Fruit fly (Drosophila melanogaster) whole organism, embryonic: ENCODE data around the gene Syx16.

Experiments
- ATbp ChIP-seq: fragments of 200-800 bp; sonication (Bioruptor generic); optimal IDR thresholded peaks from 2 replicates; lab custom pipeline; 2017; ENCODE audit warnings: missing biosample characterization, mild to moderate bottlenecking, missing genetic modification characterization, missing genetic modification reagents
- Abd-B ChIP-seq: fragments of 200-800 bp; sonication (Bioruptor generic); optimal IDR thresholded peaks from 2 replicates; lab custom pipeline; 2018; ENCODE audit warnings: missing biosample characterization, mild to moderate bottlenecking, missing genetic modification characterization, moderate library complexity
- BEAF-32 ChIP-seq: fragments of 200-800 bp; sonication (Bioruptor generic); optimal IDR thresholded peaks from 3 replicates; lab custom pipeline; 2017; ENCODE audit warnings: missing biosample characterization, missing genetic modification characterization, mild to moderate bottlenecking, moderate library complexity, missing genetic modification reagents
- Bgb ChIP-seq: fragments of 200-800 bp; sonication (Bioruptor generic); IDR thresholded peaks from 2 replicates; pipeline ENCODE4 v1.3.6; 2022; ENCODE audit warnings: missing biosample characterization, missing genetic modification characterization; ENCODE audit not compliant: partially characterized antibody
- BtbVII ChIP-seq: fragments of 200-800 bp; sonication (Bioruptor generic); optimal IDR thresholded peaks from 3 replicates; lab custom pipeline; 2017; ENCODE audit warnings: missing biosample characterization, mild to moderate bottlenecking, missing genetic modification characterization
- C15 ChIP-seq: fragments of 200-800 bp; sonication (Bioruptor generic); IDR thresholded peaks from 3 replicates; pipeline ENCODE4 v1.3.6; 2022; ENCODE audit warnings: missing biosample characterization, missing genetic modification characterization
- CG10209 ChIP-seq: fragments of 200-800 bp; sonication (Bioruptor generic); optimal IDR thresholded peaks from 3 replicates; lab custom pipeline; 2017; ENCODE audit warnings: missing biosample characterization, mild to moderate bottlenecking, missing genetic modification characterization, missing genetic modification reagents
- CG11085 ChIP-seq: fragments of 200-800 bp; sonication (Bioruptor generic); IDR thresholded peaks from 2 replicates; pipeline ENCODE4 v1.3.6; 2022; ENCODE audit warnings: missing biosample characterization, missing genetic modification characterization
- CG12391 ChIP-seq: fragments of 200-800 bp; sonication (Bioruptor generic); optimal IDR thresholded peaks from 3 replicates; lab custom pipeline; 2018; ENCODE audit warnings: missing biosample characterization, mild to moderate bottlenecking, missing genetic modification characterization, moderate library complexity
- CG12744 ChIP-seq: fragments of 200-800 bp; sonication (Bioruptor generic); optimal IDR thresholded peaks from 2 replicates; lab custom pipeline; 2016; ENCODE audit warnings: missing biosample characterization, missing genetic modification characterization
- CG14710 ChIP-seq: fragments of 200-800 bp; sonication (Bioruptor generic); optimal IDR thresholded peaks from 3 replicates; lab custom pipeline; 2019; ENCODE audit warnings: missing biosample characterization, mild to moderate bottlenecking, missing genetic modification characterization, moderate library complexity
- CG15479 ChIP-seq: fragments of 200-800 bp; sonication (Bioruptor generic); optimal IDR thresholded peaks from 3 replicates; lab custom pipeline; 2019; ENCODE audit warnings: missing biosample characterization, mild to moderate bottlenecking, missing genetic modification characterization, moderate library complexity
- CG16863 ChIP-seq: fragments of 200-800 bp; sonication (Bioruptor generic); optimal IDR thresholded peaks from 3 replicates; lab custom pipeline; 2016; ENCODE audit warnings: missing biosample characterization, missing genetic modification characterization
- CG17612 ChIP-seq: fragments of 200-800 bp; sonication (Bioruptor generic); IDR thresholded peaks from 2 replicates; pipeline ENCODE4 v1.3.6; 2022; ENCODE audit warnings: missing biosample characterization, missing genetic modification characterization
- CG2889 ChIP-seq: fragments of 200-800 bp; sonication (Bioruptor generic); IDR thresholded peaks from 3 replicates; pipeline ENCODE4 v1.3.6; 2022; ENCODE audit warnings: missing biosample characterization, missing genetic modification characterization
- CG30431 ChIP-seq: fragments of 200-800 bp; sonication (Bioruptor generic); optimal IDR thresholded peaks from 2 replicates; lab custom pipeline; 2017; ENCODE audit warnings: missing biosample characterization, missing genetic modification characterization
- CG3281 ChIP-seq: fragments of 200-800 bp; sonication (Bioruptor generic); optimal IDR thresholded peaks from 3 replicates; lab custom pipeline; 2017; ENCODE audit warnings: missing biosample characterization, mild to moderate bottlenecking, missing genetic modification characterization
- CG3995 ChIP-seq: fragments of 200-800 bp; sonication (Bioruptor generic); optimal IDR thresholded peaks from 3 replicates; lab custom pipeline; 2016; ENCODE audit warnings: missing biosample characterization, missing genetic modification characterization
- CG4404 ChIP-seq: fragments of 200-800 bp; sonication (Bioruptor generic); IDR thresholded peaks from 2 replicates; pipeline ENCODE4 v1.3.6; 2022; ENCODE audit warnings: missing biosample characterization, missing genetic modification characterization
- CG4617 ChIP-seq: fragments of 200-800 bp; sonication (Bioruptor generic); optimal IDR thresholded peaks from 3 replicates; lab custom pipeline; 2016; ENCODE audit warnings: missing biosample characterization, missing genetic modification characterization, borderline replicate concordance
- CG7963 ChIP-seq: fragments of 200-800 bp; sonication (Bioruptor generic); IDR thresholded peaks from 3 replicates; pipeline ENCODE4 v1.3.6; 2022; ENCODE audit warnings: missing biosample characterization, missing genetic modification characterization; ENCODE audit not compliant: partially characterized antibody
- CG8089 ChIP-seq: fragments of 200-800 bp; sonication (Bioruptor generic); optimal IDR thresholded peaks from 3 replicates; lab custom pipeline; 2016; ENCODE audit warnings: missing biosample characterization, missing genetic modification characterization
- CG9609 ChIP-seq: fragments of 200-800 bp; sonication (Bioruptor generic); optimal IDR thresholded peaks from 3 replicates; lab custom pipeline; 2016; ENCODE audit warnings: missing biosample characterization, missing genetic modification characterization
- CHES-1-like ChIP-seq: fragments of 200-800 bp; sonication (Bioruptor generic); optimal IDR thresholded peaks from 2 replicates; lab custom pipeline; 2016; ENCODE audit warnings: missing biosample characterization, missing genetic modification characterization
- CrebB ChIP-seq: fragments of 200-800 bp; sonication (Bioruptor generic); optimal IDR thresholded peaks from 3 replicates; lab custom pipeline; 2018; ENCODE audit warnings: missing biosample characterization, mild to moderate bottlenecking, missing genetic modification characterization
- D ChIP-seq, 2 experiments: fragments of 200-800 bp in 1 of 2; fragments of >200 bp in 1 of 2; sonication (Bioruptor generic) in 1 of 2; optimal IDR thresholded peaks; 2 replicates in 1 of 2; 3 replicates in 1 of 2; lab custom pipeline; 2017; ENCODE audit warnings: mild to moderate bottlenecking in 1 of 2, missing biosample characterization in 1 of 2, missing genetic modification characterization in 1 of 2, missing genetic modification reagents in 1 of 2
- Deaf1 ChIP-seq: fragments of 200-800 bp; optimal IDR thresholded peaks from 3 replicates; lab custom pipeline; 2019; ENCODE audit warnings: missing biosample characterization, mild to moderate bottlenecking, missing genetic modification characterization, moderate library complexity
- Dref ChIP-seq: fragments of 200-800 bp; sonication (Bioruptor generic); IDR thresholded peaks from 2 replicates; pipeline ENCODE4 v1.3.6; 2022; ENCODE audit warnings: missing biosample characterization, missing genetic modification characterization
- Hmr ChIP-seq: fragments of 200-800 bp; sonication (Bioruptor generic); optimal IDR thresholded peaks from 3 replicates; lab custom pipeline; 2017; ENCODE audit warnings: mild to moderate bottlenecking, missing biosample characterization, missing genetic modification reagents, missing genetic modification characterization
- Hr51 ChIP-seq, 2 experiments: fragments of 200-800 bp; sonication (Bioruptor generic); optimal IDR thresholded peaks; 2 replicates in 1 of 2; 3 replicates in 1 of 2; lab custom pipeline; 2016 to 2018; ENCODE audit warnings: missing biosample characterization in 2 of 2, missing genetic modification characterization in 2 of 2, mild to moderate bottlenecking in 1 of 2, moderate library complexity in 1 of 2
- Hsf ChIP-seq: fragments of 200-800 bp; sonication (Bioruptor generic); optimal IDR thresholded peaks from 3 replicates; lab custom pipeline; 2016; ENCODE audit warnings: missing biosample characterization, missing genetic modification characterization
- Oli ChIP-seq: fragments of 200-800 bp; sonication (Bioruptor generic); optimal IDR thresholded peaks from 2 replicates; lab custom pipeline; 2018; ENCODE audit warnings: missing biosample characterization, mild to moderate bottlenecking, missing genetic modification characterization, moderate library complexity
- Pdp1 ChIP-seq, 2 experiments: fragments of 200-800 bp; sonication (Bioruptor generic); optimal IDR thresholded peaks; 3 replicates each; lab custom pipeline; 2016; ENCODE audit warnings: missing biosample characterization in 2 of 2, missing genetic modification characterization in 2 of 2, mild to moderate bottlenecking in 1 of 2, moderate library complexity in 1 of 2
- Vsx1 ChIP-seq: fragments of 200-800 bp; sonication (Bioruptor generic); optimal IDR thresholded peaks from 2 replicates; lab custom pipeline; 2017; ENCODE audit warnings: missing biosample characterization, mild to moderate bottlenecking, missing genetic modification characterization, missing genetic modification reagents
- amos ChIP-seq: fragments of 200-800 bp; sonication (Bioruptor generic); IDR thresholded peaks from 2 replicates; pipeline ENCODE4 v1.3.6; 2022; ENCODE audit warnings: missing biosample characterization, missing genetic modification characterization; ENCODE audit not compliant: partially characterized antibody
- bbx ChIP-seq: fragments of 200-800 bp; sonication (Bioruptor generic); IDR thresholded peaks from 2 replicates; pipeline ENCODE4 v1.3.6; 2022; ENCODE audit warnings: missing biosample characterization, missing genetic modification characterization; ENCODE audit not compliant: partially characterized antibody
- br ChIP-seq: fragments of >200 bp; optimal IDR thresholded peaks from 2 replicates; lab custom pipeline; 2017
- corto ChIP-seq: fragments of 200-800 bp; sonication (Bioruptor generic); optimal IDR thresholded peaks from 2 replicates; lab custom pipeline; 2016; ENCODE audit warnings: missing biosample characterization, mild to moderate bottlenecking, missing genetic modification characterization, moderate library complexity
- crol ChIP-seq: fragments of 200-800 bp; sonication (Bioruptor generic); IDR thresholded peaks from 2 replicates; pipeline ENCODE4 v1.3.6; 2022; ENCODE audit warnings: missing biosample characterization, missing genetic modification characterization
- da ChIP-seq: fragments of 200-800 bp; sonication (Bioruptor generic); optimal IDR thresholded peaks from 2 replicates; lab custom pipeline; 2016; ENCODE audit warnings: missing biosample characterization, missing genetic modification characterization
- dpn ChIP-seq, 2 experiments: fragments of 200-800 bp; sonication (Bioruptor generic); optimal IDR thresholded peaks; 3 replicates each; lab custom pipeline; 2016; ENCODE audit warnings: missing biosample characterization in 2 of 2, missing genetic modification characterization in 2 of 2
- fd96Cb ChIP-seq: fragments of 200-800 bp; sonication (Bioruptor generic); optimal IDR thresholded peaks from 2 replicates; lab custom pipeline; 2018; ENCODE audit warnings: missing biosample characterization, mild to moderate bottlenecking, missing genetic modification characterization, moderate library complexity
- her ChIP-seq: fragments of 200-800 bp; sonication (Bioruptor generic); optimal IDR thresholded peaks from 2 replicates; lab custom pipeline; 2016; ENCODE audit warnings: missing biosample characterization, missing genetic modification characterization
- lola ChIP-seq, 3 experiments: fragments of >200 bp in 2 of 3; fragments of 200-800 bp in 1 of 3; sonication (Bioruptor generic) in 1 of 3; optimal IDR thresholded peaks; 2 replicates each; lab custom pipeline; 2017 to 2019; ENCODE audit warnings: missing biosample characterization in 3 of 3, missing genetic modification characterization in 3 of 3, mild to moderate bottlenecking in 1 of 3, moderate library complexity in 1 of 3
- pho ChIP-seq: fragments of 200-800 bp; sonication (Bioruptor generic); optimal IDR thresholded peaks from 2 replicates; lab custom pipeline; 2016; ENCODE audit warnings: missing biosample characterization, missing genetic modification characterization
- sens ChIP-seq: fragments of 200-800 bp; sonication (Bioruptor generic); peaks from one replicate; lab custom pipeline; 2016; ENCODE audit warnings: missing biosample characterization, missing genetic modification characterization
- twi ChIP-seq: fragments of 200-800 bp; optimal IDR thresholded peaks from 2 replicates; lab custom pipeline; 2019; ENCODE audit warnings: missing biosample characterization, mild to moderate bottlenecking, missing genetic modification characterization, moderate library complexity

The Syx16 gene

DNA sequence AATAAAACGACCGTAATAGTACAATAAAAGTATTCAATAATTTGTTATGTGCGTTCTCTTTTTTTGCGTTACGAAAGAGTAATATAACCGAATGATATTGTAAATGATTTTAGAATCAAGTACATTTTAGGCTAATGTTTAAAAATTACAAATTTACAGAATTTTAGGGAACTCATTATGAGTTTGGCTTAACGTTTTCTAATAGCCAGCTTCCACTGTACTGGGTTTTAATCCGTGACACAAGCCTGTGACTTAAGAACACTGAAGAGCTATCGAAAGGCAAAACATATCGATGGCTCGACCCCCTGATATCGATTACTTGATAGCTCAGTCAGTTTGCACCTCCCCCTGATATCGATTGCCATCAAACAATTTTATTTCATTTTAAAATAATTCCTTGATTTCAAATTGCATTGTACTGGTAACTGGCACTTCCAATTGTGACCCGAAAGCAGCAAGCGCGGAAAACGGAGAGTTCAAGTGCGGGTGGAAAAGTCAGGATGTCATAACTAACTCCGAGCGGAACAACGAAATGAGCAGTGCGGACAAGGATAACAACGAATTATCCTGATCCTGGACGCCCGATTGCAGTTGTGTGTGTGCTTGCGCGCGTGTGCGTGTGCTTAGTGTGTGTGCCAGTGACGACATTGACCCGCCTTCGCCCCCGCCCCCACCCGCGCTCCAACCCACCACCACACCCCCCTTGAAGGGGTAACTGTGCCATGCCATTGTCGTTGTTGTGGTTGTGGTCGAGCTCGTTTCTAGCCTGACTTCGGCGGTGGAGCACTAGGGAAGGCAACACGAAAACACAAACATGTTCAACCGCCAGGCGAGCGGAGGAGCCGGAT lies 739 bp upstream of the Syx16 start, which contains the start of gene HERC2 (continued):
- peak; percentile 64 for TF ChIP-seq pho (GFP tag; lab: Kevin White, UChicago)
- TF ChIP-seq br (lab: Kevin White, UChicago): no peak
- TF ChIP-seq Vsx1 (GFP tag; lab: Kevin White, UChicago): no peak
- TF ChIP-seq fd96Cb (tag; lab: Kevin White, UChicago): peak; percentile 16
- peak; percentile 97 for TF ChIP-seq CG3995 (GFP tag; lab: Kevin White, UChicago)
- peak; percentile 0 for TF ChIP-seq CG30431
- peak; percentile 57 to 62 for TF ChIP-seq Pdp1 (GFP tag; optimal IDR thresholded peaks at IDR 0.05; lab: Kevin White, UChicago)
- TF ChIP-seq CG7963 (GFP tag; lab: Robert Waterston, UW): peak; percentile 95
- TF ChIP-seq Hr51 (GFP tag; optimal IDR thresholded peaks at IDR 0.05; lab: Kevin White, UChicago): no peak
- peak; percentile 94 for TF ChIP-seq bbx
- TF ChIP-seq CG8089 (GFP tag; lab: Kevin White, UChicago): peak; percentile 21
- peak; percentile 10 for TF ChIP-seq CG16863
- peak; percentile 66 for TF ChIP-seq CG4617 (GFP tag; lab: Kevin White, UChicago)
- peak; percentile 32 for TF ChIP-seq her (GFP tag; lab: Kevin White, UChicago)
- TF ChIP-seq CG12744 (GFP tag; lab: Kevin White, UChicago): peak; percentile 9
- TF ChIP-seq CG12391 (tag; lab: Kevin White, UChicago): peak; percentile 40
- peak; percentile 54 for TF ChIP-seq CG9609 (GFP tag; lab: Kevin White, UChicago)
- no peak for TF ChIP-seq CG3281 (GFP tag; lab: Kevin White, UChicago)
- TF ChIP-seq amos (GFP tag; lab: Robert Waterston, UW): peak; percentile 93
- TF ChIP-seq lola (GFP tag; optimal IDR thresholded peaks at IDR 0.05; lab: Kevin White, UChicago): peak in 1 of 3 experiments; percentile 30
- TF ChIP-seq twi (tag; lab: Kevin White, UChicago): no peak
- peak; percentile 31 for TF ChIP-seq CHES-1-like
- peak; percentile 99 for TF ChIP-seq Dref (GFP tag; lab: Robert Waterston, UW)
- TF ChIP-seq Abd-B (GFP tag; lab: Kevin White, UChicago): peak; percentile 8
- TF ChIP-seq dpn (GFP tag; optimal IDR thresholded peaks at IDR 0.05; lab: Kevin White, UChicago): peak; percentile 42 to 71
- no peak for TF ChIP-seq corto
- TF ChIP-seq BtbVII (GFP tag; lab: Kevin White, UChicago): no peak
- peak; percentile 90 for TF ChIP-seq sens (GFP tag; lab: Kevin White, UChicago)
- TF ChIP-seq CG17612 (GFP tag; lab: Robert Waterston, UW): 0 out of 2 replicates have a peak, but pooled peaks have one; percentile 12
- no peak for TF ChIP-seq CG15479
- TF ChIP-seq D (optimal IDR thresholded peaks at IDR 0.05; lab: Kevin White, UChicago): no peak
- TF ChIP-seq D (GFP tag; optimal IDR thresholded peaks at IDR 0.05; lab: Kevin White, UChicago): no peak
- peak; percentile 53 for TF ChIP-seq Hsf (GFP tag; lab: Kevin White, UChicago)
- peak; percentile 15 for TF ChIP-seq Oli (tag; lab: Kevin White, UChicago)
- no peak for TF ChIP-seq da (GFP tag; lab: Kevin White, UChicago)
- peak; percentile 44 for TF ChIP-seq CG14710
- peak; percentile 94 for TF ChIP-seq Bgb (GFP tag; lab: Robert Waterston, UW)
- TF ChIP-seq CG4404 (GFP tag; lab: Robert Waterston, UW): peak; percentile 45
- 0 out of 3 replicates have a peak, but pooled peaks have one; percentile 10 for TF ChIP-seq C15 (GFP tag; lab: Robert Waterston, UW)
- TF ChIP-seq Deaf1 (tag; lab: Kevin White, UChicago): no peak
- peak; percentile 92 for TF ChIP-seq crol (GFP tag; lab: Robert Waterston, UW)
- TF ChIP-seq ATbp: no peak
- TF ChIP-seq CrebB: no peak
- peak; percentile 47; the same call in 1 of the 2 replicates for TF ChIP-seq CG11085 (GFP tag; lab: Robert Waterston, UW)
- peak; percentile 83 for TF ChIP-seq BEAF-32
- no peak for TF ChIP-seq CG10209 (GFP tag; lab: Kevin White, UChicago)
- TF ChIP-seq CG2889: 0 out of 3 replicates have a peak, but pooled peaks have one; percentile 18
- peak; percentile 46 for TF ChIP-seq Hmr
